Worm (Caenorhabditis elegans) whole organism, L4 larva: ENCODE measurements around the gene T09F3.4.

Source experiments
- D1046.2 ChIP-seq: fragments of 200-800 bp; sonication (Bioruptor generic); IDR thresholded peaks from 2 replicates; pipeline ENCODE4 v1.3.6; 2022; ENCODE audit warnings: missing genetic modification characterization, missing compliant biosample characterization
- F49E8.2 ChIP-seq: sonication (generic microtip); optimal IDR thresholded peaks from 2 replicates; lab custom pipeline; 2016; ENCODE audit warnings: missing compliant biosample characterization, mild to moderate bottlenecking, missing genetic modification characterization, borderline replicate concordance
- Y105C5A.15 ChIP-seq: fragments of 200-800 bp; sonication (Bioruptor generic); IDR thresholded peaks from 2 replicates; pipeline ENCODE4 v1.3.6; 2022; ENCODE audit warnings: missing genetic modification characterization, missing compliant biosample characterization
- Y5F2A.4 ChIP-seq: fragments of 200-800 bp; sonication (Bioruptor generic); optimal IDR thresholded peaks from 2 replicates; lab custom pipeline; 2018; ENCODE audit warnings: mild to moderate bottlenecking, missing genetic modification characterization, missing compliant biosample characterization
- ZK337.2 ChIP-seq: fragments of 200-800 bp; sonication (Bioruptor generic); IDR thresholded peaks from 2 replicates; pipeline ENCODE4 v1.3.6; 2022; ENCODE audit warnings: missing genetic modification reagents, missing genetic modification characterization, missing compliant biosample characterization
- ZK546.5 ChIP-seq, 2 experiments: sonication (generic microtip); optimal IDR thresholded peaks; 2 replicates each; lab custom pipeline; 2017; ENCODE audit warnings: missing biosample characterization in 2 of 2, missing genetic modification characterization in 2 of 2
- aha-1 ChIP-seq: fragments of 150-350 bp; peaks from one replicate; lab custom pipeline; 2014; ENCODE audit warnings: missing biosample characterization, missing genetic modification characterization
- aly-2 ChIP-seq: sonication (generic microtip); optimal IDR thresholded peaks from 2 replicates; lab custom pipeline; 2018; ENCODE audit warnings: missing biosample characterization, missing genetic modification characterization
- ceh-20 ChIP-seq: fragments of 200-800 bp; sonication (Bioruptor generic); IDR thresholded peaks from 2 replicates; pipeline ENCODE4 v1.3.6; 2022; ENCODE audit warnings: missing genetic modification reagents, missing genetic modification characterization, missing compliant biosample characterization
- ceh-44 ChIP-seq: fragments of 200-800 bp; sonication (Bioruptor generic); IDR thresholded peaks from 2 replicates; pipeline ENCODE4 v1.3.6; 2022; ENCODE audit warnings: missing genetic modification reagents, missing genetic modification characterization, missing compliant biosample characterization
- daf-12 ChIP-seq: fragments of 150-350 bp; optimal IDR thresholded peaks from 2 replicates; lab custom pipeline; 2014; ENCODE audit warnings: missing biosample characterization, missing genetic modification reagents, missing genetic modification characterization
- daf-8 ChIP-seq: fragments of 200-800 bp; sonication (Bioruptor generic); IDR thresholded peaks from 2 replicates; pipeline ENCODE4 v1.3.6; 2022; ENCODE audit warnings: missing genetic modification characterization, missing compliant biosample characterization
- dmd-6 ChIP-seq: fragments of 200-800 bp; sonication (Bioruptor generic); IDR thresholded peaks from 2 replicates; pipeline ENCODE4 v1.3.6; 2022; ENCODE audit warnings: missing genetic modification reagents, missing genetic modification characterization, missing compliant biosample characterization
- dmd-8 ChIP-seq: fragments of 200-800 bp; sonication (Bioruptor generic); IDR thresholded peaks from 2 replicates; pipeline ENCODE4 v1.3.6; 2022; ENCODE audit warnings: missing genetic modification characterization, missing compliant biosample characterization
- dmd-9 ChIP-seq: fragments of 200-800 bp; sonication (Bioruptor generic); IDR thresholded peaks from 2 replicates; pipeline ENCODE4 v1.3.6; 2022; ENCODE audit warnings: missing genetic modification reagents, missing genetic modification characterization, missing compliant biosample characterization
- duxl-1 ChIP-seq: sonication (generic microtip); optimal IDR thresholded peaks from 2 replicates; lab custom pipeline; 2016; ENCODE audit warnings: mild to moderate bottlenecking, missing genetic modification characterization, moderate library complexity, missing compliant biosample characterization; ENCODE audit not compliant: poor library complexity
- egl-27 ChIP-seq: sonication (generic microtip); optimal IDR thresholded peaks from 3 replicates; lab custom pipeline; 2017; ENCODE audit warnings: missing biosample characterization, missing genetic modification reagents, missing genetic modification characterization
- fos-1 ChIP-seq: fragments of 150-350 bp; optimal IDR thresholded peaks from 2 replicates; lab custom pipeline; 2014; ENCODE audit warnings: missing biosample characterization, missing genetic modification characterization
- gei-8 ChIP-seq: fragments of 200-800 bp; sonication (Bioruptor generic); optimal IDR thresholded peaks from 2 replicates; lab custom pipeline; 2018; ENCODE audit warnings: mild to moderate bottlenecking, missing genetic modification characterization, missing compliant biosample characterization
- hlh-11 ChIP-seq: fragments of 200-800 bp; sonication (Bioruptor generic); optimal IDR thresholded peaks from 2 replicates; lab custom pipeline; 2018; ENCODE audit warnings: mild to moderate bottlenecking, missing genetic modification characterization, missing compliant biosample characterization
- hlh-30 ChIP-seq: sonication (generic microtip); optimal IDR thresholded peaks from 2 replicates; lab custom pipeline; 2017; ENCODE audit warnings: antibody characterized with exemption, mild to moderate bottlenecking, missing genetic modification characterization, missing compliant biosample characterization; ENCODE audit not compliant: insufficient read depth
- jun-1 ChIP-seq: fragments of 150-350 bp; optimal IDR thresholded peaks from 2 replicates; lab custom pipeline; 2014; ENCODE audit warnings: missing biosample characterization, missing genetic modification reagents, missing genetic modification characterization
- lin-15B ChIP-seq: fragments of 150-350 bp; sonication (generic microtip); optimal IDR thresholded peaks from 3 replicates; lab custom pipeline; 2014; ENCODE audit warnings: missing biosample characterization, missing genetic modification characterization
- lin-29 ChIP-seq: fragments of 200-800 bp; sonication (Bioruptor generic); IDR thresholded peaks from 2 replicates; pipeline ENCODE4 v1.3.6; 2022; ENCODE audit warnings: missing genetic modification reagents, missing genetic modification characterization, missing compliant biosample characterization
- madf-5 ChIP-seq, 2 experiments: fragments of 200-800 bp; sonication (Bioruptor generic); IDR thresholded peaks; 2 replicates each; pipeline ENCODE4 v1.3.6; 2022; ENCODE audit warnings: missing compliant biosample characterization in 2 of 2, missing genetic modification characterization in 2 of 2
- madf-9 ChIP-seq: fragments of 200-800 bp; sonication (Bioruptor generic); conservative IDR thresholded peaks from 2 replicates; pipeline ENCODE4 v1.3.6; 2022; ENCODE audit warnings: missing genetic modification reagents, missing genetic modification characterization, missing compliant biosample characterization
- mep-1 ChIP-seq: fragments of 150-350 bp; sonication (generic microtip); optimal IDR thresholded peaks from 3 replicates; lab custom pipeline; 2014; ENCODE audit warnings: missing biosample characterization, missing genetic modification characterization
- mes-2 ChIP-seq: sonication (generic microtip); optimal IDR thresholded peaks from 2 replicates; lab custom pipeline; 2016; ENCODE audit warnings: missing genotype, mild to moderate bottlenecking, missing genetic modification characterization, missing compliant biosample characterization; ENCODE audit not compliant: poor library complexity, severe bottlenecking
- mxl-2 ChIP-seq: fragments of 200-800 bp; sonication (Bioruptor generic); conservative IDR thresholded peaks from 2 replicates; pipeline ENCODE4 v1.3.6; 2022; ENCODE audit warnings: missing genetic modification reagents, missing genetic modification characterization, missing compliant biosample characterization
- nhr-10 ChIP-seq: fragments of 150-350 bp; optimal IDR thresholded peaks from 2 replicates; lab custom pipeline; 2014; ENCODE audit warnings: missing biosample characterization, missing genetic modification characterization
- nhr-111 ChIP-seq: fragments of 200-800 bp; sonication (Bioruptor generic); optimal IDR thresholded peaks from 2 replicates; lab custom pipeline; 2018; ENCODE audit warnings: mild to moderate bottlenecking, missing genetic modification characterization, missing compliant biosample characterization
- nhr-237 ChIP-seq: sonication (generic microtip); optimal IDR thresholded peaks from 2 replicates; lab custom pipeline; 2017; ENCODE audit warnings: missing biosample characterization, missing genetic modification characterization
- nhr-28 ChIP-seq: fragments of 150-350 bp; optimal IDR thresholded peaks from 2 replicates; lab custom pipeline; 2014; ENCODE audit warnings: missing biosample characterization, missing genetic modification characterization
- nhr-48 ChIP-seq: sonication (generic microtip); optimal IDR thresholded peaks from 2 replicates; lab custom pipeline; 2016; ENCODE audit warnings: mild to moderate bottlenecking, missing genetic modification characterization, missing compliant biosample characterization
- nhr-6 ChIP-seq: fragments of 150-350 bp; optimal IDR thresholded peaks from 2 replicates; lab custom pipeline; 2014; ENCODE audit warnings: missing biosample characterization, missing genetic modification characterization
- pha-4 ChIP-seq, 2 experiments: fragments of 150-350 bp in 1 of 2; fragments of 200-800 bp in 1 of 2; sonication (Bioruptor generic) in 1 of 2; IDR thresholded peaks in 1 of 2; optimal IDR thresholded peaks in 1 of 2; 2 replicates each; pipeline versions ENCODE4 v1.3.6 to Lab custom; 2014 to 2022; ENCODE audit warnings: missing genetic modification characterization in 2 of 2, missing genetic modification reagents in 2 of 2, missing biosample characterization in 1 of 2, missing compliant biosample characterization in 1 of 2
- pqm-1 ChIP-seq: sonication (generic microtip); optimal IDR thresholded peaks from 2 replicates; lab custom pipeline; 2017; ENCODE audit warnings: missing biosample characterization, missing genetic modification characterization
- saeg-2 ChIP-seq: fragments of 200-800 bp; sonication (Bioruptor generic); IDR thresholded peaks from 2 replicates; pipeline ENCODE4 v1.3.6; 2022; ENCODE audit warnings: missing genetic modification reagents, missing genetic modification characterization, missing compliant biosample characterization
- sdz-12 ChIP-seq: fragments of 200-800 bp; sonication (Bioruptor generic); optimal IDR thresholded peaks from 2 replicates; lab custom pipeline; 2018; ENCODE audit warnings: mild to moderate bottlenecking, missing genetic modification characterization, missing compliant biosample characterization
- snpc-4 ChIP-seq: fragments of 150-350 bp; optimal IDR thresholded peaks from 2 replicates; lab custom pipeline; 2014; ENCODE audit warnings: missing biosample characterization, missing genetic modification characterization
- tra-1 ChIP-seq: fragments of 200-800 bp; sonication (Bioruptor generic); IDR thresholded peaks from 2 replicates; pipeline ENCODE4 v1.3.6; 2022; ENCODE audit warnings: missing genetic modification reagents, missing genetic modification characterization, missing compliant biosample characterization
- unc-130 ChIP-seq: sonication (generic microtip); optimal IDR thresholded peaks from 2 replicates; lab custom pipeline; 2016; ENCODE audit warnings: missing genetic modification reagents, missing genetic modification characterization, missing compliant biosample characterization
- unc-39 ChIP-seq: sonication (generic microtip); optimal IDR thresholded peaks from 2 replicates; lab custom pipeline; 2017; ENCODE audit warnings: missing biosample characterization, missing genetic modification characterization
- unc-62 ChIP-seq, 3 experiments: fragments of 150-350 bp in 1 of 3; sonication (generic microtip); optimal IDR thresholded peaks in 2 of 3; peaks in 1 of 3; 1 replicate in 1 of 3; 2 replicates in 2 of 3; lab custom pipeline; 2014 to 2017; ENCODE audit warnings: missing biosample characterization in 3 of 3, missing genetic modification characterization in 3 of 3, missing genetic modification reagents in 3 of 3, missing genotype in 1 of 3
- vab-7 ChIP-seq: fragments of 200-800 bp; sonication (Bioruptor generic); IDR thresholded peaks from 2 replicates; pipeline ENCODE4 v1.3.6; 2022; ENCODE audit warnings: missing genetic modification reagents, missing genetic modification characterization, missing compliant biosample characterization
- zag-1 ChIP-seq: fragments of 150-350 bp; optimal IDR thresholded peaks from 2 replicates; lab custom pipeline; 2014; ENCODE audit warnings: missing biosample characterization, missing genetic modification characterization
- zip-11 ChIP-seq: fragments of 200-800 bp; sonication (Bioruptor generic); IDR thresholded peaks from 2 replicates; pipeline ENCODE4 v1.3.6; 2022; ENCODE audit warnings: missing genetic modification characterization, missing compliant biosample characterization
- zip-2 ChIP-seq: fragments of 150-350 bp; optimal IDR thresholded peaks from 2 replicates; lab custom pipeline; 2014; ENCODE audit warnings: missing biosample characterization, missing genetic modification characterization
- ztf-7 ChIP-seq: fragments of 150-350 bp; optimal IDR thresholded peaks from 2 replicates; lab custom pipeline; 2014; ENCODE audit warnings: missing biosample characterization, missing genetic modification characterization

T09F3.4 gene

DNA sequence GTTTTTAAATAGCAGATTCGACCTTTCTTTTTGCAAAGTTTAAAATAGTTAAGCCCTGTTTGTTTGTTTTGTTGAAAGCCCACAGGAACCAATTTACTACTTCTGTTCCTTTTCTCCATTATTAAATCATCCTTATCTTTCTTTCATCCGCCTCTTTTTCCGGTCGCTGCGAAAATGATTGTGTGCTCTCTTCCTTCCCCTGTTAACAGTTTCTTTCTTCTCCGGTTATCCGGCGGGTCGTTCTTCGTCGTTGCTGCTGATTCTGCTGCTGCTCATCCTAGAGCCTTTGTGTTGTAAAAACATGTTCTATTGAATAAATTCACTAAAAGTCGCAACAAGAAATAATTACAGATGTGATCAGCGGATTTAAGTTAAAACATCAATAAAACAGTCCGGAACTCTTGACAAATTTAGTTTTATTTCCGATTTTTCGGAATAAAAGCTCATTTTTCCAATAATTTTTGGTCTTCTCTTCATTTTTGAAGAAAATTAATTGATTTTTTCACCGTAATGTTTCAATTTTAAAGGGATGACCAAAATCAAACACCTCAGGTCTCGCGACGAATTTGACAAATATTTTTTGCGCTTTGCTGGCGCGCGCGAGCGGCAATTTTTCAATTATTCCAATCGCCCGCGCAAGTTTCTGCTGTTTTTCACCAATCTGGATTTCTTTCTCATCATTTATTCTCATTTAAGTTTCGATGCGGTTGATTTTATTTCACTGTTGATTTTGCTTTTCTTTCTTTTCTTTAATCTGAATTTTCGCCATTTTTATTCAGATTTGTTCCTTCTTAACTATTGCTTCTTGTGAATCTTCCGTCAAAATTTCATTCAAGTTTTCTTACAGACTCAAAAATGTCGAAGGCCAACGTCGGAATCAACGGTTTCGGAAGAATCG is 2.0 kb upstream of the T09F3.4 start, which contains the start of gene gpd-1 (continued):
- TF ChIP-seq dmd-9 (GFP tag; lab: Robert Waterston, UW) (no peak), daf-12 (tag; lab: Kevin White, UChicago) (no peak), vab-7 (no peak), duxl-1 (tag; lab: Kevin White, UChicago) (no peak), gei-8 (GFP tag; lab: Kevin White, UChicago) (peak; percentile 41), ZK546.5 (tag; optimal IDR thresholded peaks at IDR 0.05; lab: Kevin White, UChicago) (no peak), unc-62 (GFP tag; optimal IDR thresholded peaks at IDR 0.05 in 1 of 2; lab: Kevin White, UChicago) (no peak), unc-62 (tag; optimal IDR thresholded peaks at IDR 0.05; lab: Kevin White, UChicago) (no peak), egl-27 (tag; lab: Kevin White, UChicago) (no peak), zip-11 (GFP tag; lab: Robert Waterston, UW) (no peak), pha-4 (GFP tag; IDR thresholded peaks at IDR 0.05; lab: Robert Waterston, UW) (no peak), pha-4 (tag; optimal IDR thresholded peaks at IDR 0.05; lab: Kevin White, UChicago) (no peak), sdz-12 (peak; percentile 3), ceh-44 (GFP tag; lab: Robert Waterston, UW) (no peak), aly-2 (tag; lab: Kevin White, UChicago) (no peak), nhr-6 (tag; lab: Kevin White, UChicago) (no peak), ztf-7 (no peak), Y5F2A.4 (no peak), nhr-48 (tag; lab: Kevin White, UChicago) (peak; percentile 32), jun-1 (tag; lab: Kevin White, UChicago) (no peak), fos-1 (tag; lab: Kevin White, UChicago) (no peak), daf-8 (GFP tag; lab: Robert Waterston, UW) (no peak), zip-2 (tag; lab: Kevin White, UChicago) (no peak), aha-1 (tag; lab: Kevin White, UChicago) (no peak), nhr-237 (tag; lab: Kevin White, UChicago) (no peak), lin-15B (tag; lab: Kevin White, UChicago) (no peak), snpc-4 (no peak), unc-130 (GFP tag; lab: Kevin White, UChicago) (peak; percentile 85), D1046.2 (GFP tag; lab: Robert Waterston, UW) (0 out of 2 replicates have a peak, but pooled peaks have one; percentile 59), pqm-1 (tag; lab: Kevin White, UChicago) (no peak), zag-1 (tag; lab: Kevin White, UChicago) (no peak), Y105C5A.15 (GFP tag; lab: Robert Waterston, UW) (no peak), dmd-8 (GFP tag; lab: Robert Waterston, UW) (no peak), nhr-10 (tag; lab: Kevin White, UChicago) (no peak), unc-39 (no peak), dmd-6 (GFP tag; lab: Robert Waterston, UW) (no peak), mep-1 (tag; lab: Kevin White, UChicago) (no peak), ZK337.2 (GFP tag; lab: Robert Waterston, UW) (no peak), hlh-30 (no peak), madf-9 (GFP tag; lab: Robert Waterston, UW) (no peak), madf-5 (GFP tag; IDR thresholded peaks at IDR 0.05; lab: Robert Waterston, UW) (no peak), saeg-2 (GFP tag; lab: Robert Waterston, UW) (no peak), F49E8.2 (tag; lab: Kevin White, UChicago) (no peak), hlh-11 (tag; lab: Kevin White, UChicago) (no peak), mes-2 (peak; percentile 6), nhr-28 (no peak), tra-1 (GFP tag; lab: Robert Waterston, UW) (no peak), mxl-2 (GFP tag; lab: Robert Waterston, UW) (no peak), ceh-20 (GFP tag; lab: Robert Waterston, UW) (no peak), nhr-111 (no peak), lin-29 (GFP tag; lab: Robert Waterston, UW) (no peak)
